Fruit fly (Drosophila melanogaster) whole organism, embryonic: Measurements from ENCODE around the gene cbt.

Experiments used
- Awh ChIP-seq: fragments of 200-800 bp; sonication (Bioruptor generic); IDR thresholded peaks from 2 replicates; pipeline ENCODE4, ENCODE4 v1.3.6; 2022; ENCODE audit warnings: missing biosample characterization, missing genetic modification characterization
- B-H2 ChIP-seq: fragments of 200-800 bp; sonication (Bioruptor generic); optimal IDR thresholded peaks from 2 replicates; lab custom pipeline; 2018; ENCODE audit warnings: missing biosample characterization, mild to moderate bottlenecking, missing genetic modification characterization
- CG10321 ChIP-seq: fragments of 200-800 bp; sonication (Bioruptor generic); IDR thresholded peaks from 2 replicates; pipeline ENCODE4 v1.3.6; 2022; ENCODE audit warnings: missing biosample characterization, missing genetic modification characterization
- CG10565 ChIP-seq: fragments of 200-800 bp; sonication (Bioruptor generic); optimal IDR thresholded peaks from 3 replicates; lab custom pipeline; 2016; ENCODE audit warnings: missing biosample characterization, mild to moderate bottlenecking, missing genetic modification characterization
- CG11247 ChIP-seq: fragments of 200-800 bp; sonication (Bioruptor generic); IDR thresholded peaks from 2 replicates; pipeline ENCODE4 v1.3.6; 2022; ENCODE audit warnings: missing biosample characterization, missing genetic modification characterization
- CG11560 ChIP-seq: fragments of 200-800 bp; sonication (Bioruptor generic); IDR thresholded peaks from 3 replicates; pipeline ENCODE4 v1.3.6; 2022; ENCODE audit warnings: missing biosample characterization, missing genetic modification characterization
- CG12744 ChIP-seq: fragments of 200-800 bp; sonication (Bioruptor generic); optimal IDR thresholded peaks from 2 replicates; lab custom pipeline; 2016; ENCODE audit warnings: missing biosample characterization, missing genetic modification characterization
- CG14014 ChIP-seq: fragments of 200-800 bp; sonication (Bioruptor generic); IDR thresholded peaks from 2 replicates; pipeline ENCODE4 v1.3.6; 2022; ENCODE audit warnings: missing biosample characterization, missing genetic modification characterization
- CG15514 ChIP-seq: fragments of 200-800 bp; sonication (Bioruptor generic); optimal IDR thresholded peaks from 3 replicates; lab custom pipeline; 2017; ENCODE audit warnings: missing biosample characterization, missing genetic modification characterization, mild to moderate bottlenecking, moderate library complexity, missing genetic modification reagents
- CG17802 ChIP-seq: fragments of 200-800 bp; sonication (Bioruptor generic); optimal IDR thresholded peaks from 2 replicates; lab custom pipeline; 2018; ENCODE audit warnings: missing biosample characterization, mild to moderate bottlenecking, missing genetic modification characterization, moderate library complexity
- CG17829 ChIP-seq: fragments of 200-800 bp; optimal IDR thresholded peaks from 2 replicates; lab custom pipeline; 2019; ENCODE audit warnings: missing biosample characterization, mild to moderate bottlenecking, missing genetic modification characterization, moderate library complexity
- CG2202 ChIP-seq: fragments of 200-800 bp; sonication (Bioruptor generic); optimal IDR thresholded peaks from 2 replicates; lab custom pipeline; 2018; ENCODE audit warnings: missing biosample characterization, mild to moderate bottlenecking, missing genetic modification characterization
- CG30431 ChIP-seq: fragments of 200-800 bp; sonication (Bioruptor generic); optimal IDR thresholded peaks from 2 replicates; lab custom pipeline; 2017; ENCODE audit warnings: missing biosample characterization, missing genetic modification characterization
- CG32532 ChIP-seq: fragments of 200-800 bp; sonication (Bioruptor generic); IDR thresholded peaks from 2 replicates; pipeline ENCODE4 v1.3.6; 2022; ENCODE audit warnings: missing biosample characterization, missing genetic modification characterization
- CG34376 ChIP-seq: fragments of 200-800 bp; sonication (Bioruptor generic); optimal IDR thresholded peaks from 2 replicates; lab custom pipeline; 2018; ENCODE audit warnings: missing biosample characterization, mild to moderate bottlenecking, missing genetic modification characterization
- CG3726 ChIP-seq: fragments of 200-800 bp; sonication (Bioruptor generic); IDR thresholded peaks from 3 replicates; pipeline ENCODE4, ENCODE4 v1.3.6; 2022; ENCODE audit warnings: missing biosample characterization, missing genetic modification characterization
- CG3847 ChIP-seq: fragments of 200-800 bp; sonication (Bioruptor generic); IDR thresholded peaks from 2 replicates; pipeline ENCODE4 v1.3.6; 2022; ENCODE audit warnings: missing biosample characterization, missing genetic modification characterization
- CG42726 ChIP-seq: fragments of 200-800 bp; sonication (Bioruptor generic); IDR thresholded peaks from 2 replicates; pipeline ENCODE4 v1.3.6; 2022; ENCODE audit warnings: missing biosample characterization, missing genetic modification characterization; ENCODE audit not compliant: partially characterized antibody
- CG4328 ChIP-seq: fragments of 200-800 bp; sonication (Bioruptor generic); optimal IDR thresholded peaks from 3 replicates; lab custom pipeline; 2017; ENCODE audit warnings: missing biosample characterization, missing genetic modification reagents, missing genetic modification characterization
- CG6175 ChIP-seq: fragments of 200-800 bp; sonication (Bioruptor generic); IDR thresholded peaks from 3 replicates; pipeline ENCODE4 v1.3.6; 2022; ENCODE audit warnings: missing biosample characterization, missing genetic modification characterization
- CG6254 ChIP-seq: fragments of 200-800 bp; sonication (Bioruptor generic); optimal IDR thresholded peaks from 3 replicates; lab custom pipeline; 2017; ENCODE audit warnings: mild to moderate bottlenecking, missing biosample characterization, missing genetic modification reagents, missing genetic modification characterization
- CG8281 ChIP-seq: fragments of 200-800 bp; sonication (Bioruptor generic); optimal IDR thresholded peaks from 2 replicates; lab custom pipeline; 2018; ENCODE audit warnings: missing biosample characterization, mild to moderate bottlenecking, missing genetic modification characterization, moderate library complexity
- CG9797 ChIP-seq: fragments of 200-800 bp; sonication (Bioruptor generic); optimal IDR thresholded peaks from 3 replicates; lab custom pipeline; 2018; ENCODE audit warnings: missing biosample characterization, mild to moderate bottlenecking, missing genetic modification characterization
- CHES-1-like ChIP-seq: fragments of 200-800 bp; sonication (Bioruptor generic); optimal IDR thresholded peaks from 2 replicates; lab custom pipeline; 2016; ENCODE audit warnings: missing biosample characterization, missing genetic modification characterization
- Dip2 ChIP-seq: fragments of 200-800 bp; sonication (Bioruptor generic); IDR thresholded peaks from 2 replicates; pipeline ENCODE4 v1.3.6; 2022; ENCODE audit warnings: missing biosample characterization, missing genetic modification characterization
- H15 ChIP-seq: fragments of 200-800 bp; sonication (Bioruptor generic); IDR thresholded peaks from 3 replicates; pipeline ENCODE4 v1.3.6; 2022; ENCODE audit warnings: missing biosample characterization, missing genetic modification characterization
- H2.0 ChIP-seq: fragments of 200-800 bp; sonication (Bioruptor generic); IDR thresholded peaks from 2 replicates; pipeline ENCODE4 v1.3.6; 2022; ENCODE audit warnings: missing biosample characterization, missing genetic modification characterization
- MESR4 ChIP-seq: fragments of 200-800 bp; sonication (Bioruptor generic); optimal IDR thresholded peaks from 2 replicates; lab custom pipeline; 2018; ENCODE audit warnings: missing biosample characterization, mild to moderate bottlenecking, missing genetic modification characterization, moderate library complexity
- Meics ChIP-seq: fragments of 200-800 bp; sonication (Bioruptor generic); optimal IDR thresholded peaks from 2 replicates; lab custom pipeline; 2017; ENCODE audit warnings: missing biosample characterization, mild to moderate bottlenecking, missing genetic modification characterization
- Mes4 ChIP-seq: fragments of 200-800 bp; sonication (Bioruptor generic); optimal IDR thresholded peaks from 2 replicates; lab custom pipeline; 2016; ENCODE audit warnings: missing biosample characterization, missing genetic modification characterization
- Nf-YC ChIP-seq: fragments of 200-800 bp; optimal IDR thresholded peaks from 3 replicates; lab custom pipeline; 2019; ENCODE audit warnings: missing biosample characterization, mild to moderate bottlenecking, missing genetic modification characterization, moderate library complexity
- Poxn ChIP-seq: fragments of 200-800 bp; sonication (Bioruptor generic); IDR thresholded peaks from 2 replicates; pipeline ENCODE4 v1.3.6; 2022; ENCODE audit warnings: missing biosample characterization, missing genetic modification characterization
- Ptx1 ChIP-seq: fragments of 200-800 bp; sonication (Bioruptor generic); IDR thresholded peaks from 2 replicates; pipeline ENCODE4 v1.3.6; 2022; ENCODE audit warnings: missing biosample characterization, missing genetic modification characterization
- Rfx ChIP-seq: fragments of 200-800 bp; sonication (Bioruptor generic); IDR thresholded peaks from 2 replicates; pipeline ENCODE4 v1.3.6; 2022; ENCODE audit warnings: missing biosample characterization, missing genetic modification characterization
- Side ChIP-seq: fragments of 200-800 bp; sonication (Bioruptor generic); optimal IDR thresholded peaks from 2 replicates; lab custom pipeline; 2016; ENCODE audit warnings: missing biosample characterization, missing genetic modification characterization
- Sry-β ChIP-seq: fragments of 200-800 bp; sonication (Bioruptor generic); optimal IDR thresholded peaks from 2 replicates; lab custom pipeline; 2018; ENCODE audit warnings: missing biosample characterization, mild to moderate bottlenecking, missing genetic modification characterization, moderate library complexity
- ase ChIP-seq: fragments of 200-800 bp; sonication (Bioruptor generic); IDR thresholded peaks from 3 replicates; pipeline ENCODE4 v1.3.6; 2022; ENCODE audit warnings: missing biosample characterization, missing genetic modification characterization
- caup ChIP-seq: fragments of 200-800 bp; sonication (Bioruptor generic); optimal IDR thresholded peaks from 3 replicates; lab custom pipeline; 2017; ENCODE audit warnings: missing biosample characterization, mild to moderate bottlenecking, missing genetic modification characterization, moderate library complexity; ENCODE audit not compliant: severe bottlenecking
- chif ChIP-seq, 2 experiments: fragments of 200-800 bp; sonication (Bioruptor generic); optimal IDR thresholded peaks; 3 replicates each; lab custom pipeline; 2016; ENCODE audit warnings: missing biosample characterization in 2 of 2, missing genetic modification characterization in 2 of 2
- chinmo ChIP-seq: fragments of 200-800 bp; sonication (Bioruptor generic); IDR thresholded peaks from 4 replicates; pipeline ENCODE4 v1.3.6; 2022; ENCODE audit warnings: missing biosample characterization, missing genetic modification characterization; ENCODE audit not compliant: partially characterized antibody
- danr ChIP-seq: fragments of 200-800 bp; sonication (Bioruptor generic); IDR thresholded peaks from 2 replicates; pipeline ENCODE4 v1.3.6; 2022; ENCODE audit warnings: missing biosample characterization, missing genetic modification characterization
- eyg ChIP-seq: fragments of 200-800 bp; sonication (Bioruptor generic); optimal IDR thresholded peaks from 3 replicates; lab custom pipeline; 2016; ENCODE audit warnings: missing biosample characterization, missing genetic modification characterization
- fd3F ChIP-seq: fragments of 200-800 bp; sonication (Bioruptor generic); optimal IDR thresholded peaks from 2 replicates; lab custom pipeline; 2018; ENCODE audit warnings: missing biosample characterization, mild to moderate bottlenecking, missing genetic modification characterization, moderate library complexity
- gce ChIP-seq: fragments of 200-800 bp; sonication (Bioruptor generic); IDR thresholded peaks from 3 replicates; pipeline ENCODE4 v1.3.6; 2022; ENCODE audit warnings: missing biosample characterization, missing genetic modification characterization
- mirr ChIP-seq: fragments of 200-800 bp; sonication (Bioruptor generic); optimal IDR thresholded peaks from 3 replicates; lab custom pipeline; 2018; ENCODE audit warnings: missing biosample characterization, mild to moderate bottlenecking, missing genetic modification characterization
- nerfin-2 ChIP-seq: fragments of 200-800 bp; sonication (Bioruptor generic); IDR thresholded peaks from 2 replicates; pipeline ENCODE4 v1.3.6; 2022; ENCODE audit warnings: missing biosample characterization, missing genetic modification characterization; ENCODE audit not compliant: partially characterized antibody
- repo ChIP-seq: fragments of 200-800 bp; sonication (Bioruptor generic); optimal IDR thresholded peaks from 2 replicates; lab custom pipeline; 2016; ENCODE audit warnings: missing biosample characterization, missing genetic modification characterization
- sima ChIP-seq: fragments of 200-800 bp; sonication (Bioruptor generic); optimal IDR thresholded peaks from 2 replicates; lab custom pipeline; 2016; ENCODE audit warnings: missing biosample characterization, missing genetic modification characterization
- stwl ChIP-seq: fragments of 200-800 bp; sonication (Bioruptor generic); optimal IDR thresholded peaks from 3 replicates; lab custom pipeline; 2018; ENCODE audit warnings: missing biosample characterization, mild to moderate bottlenecking, missing genetic modification characterization, moderate library complexity
- tap ChIP-seq: fragments of 200-800 bp; optimal IDR thresholded peaks from 3 replicates; lab custom pipeline; 2019; ENCODE audit warnings: missing biosample characterization, mild to moderate bottlenecking, missing genetic modification characterization, moderate library complexity
- trh ChIP-seq: fragments of 200-800 bp; sonication (Bioruptor generic); optimal IDR thresholded peaks from 2 replicates; lab custom pipeline; 2016; ENCODE audit warnings: missing biosample characterization, missing genetic modification characterization

The cbt gene

dm6 chr2L:481757-482450 lies 2.4 kb upstream of the cbt start (continued):
- TF ChIP-seq chif (GFP tag; optimal IDR thresholded peaks at IDR 0.05; lab: Kevin White, UChicago), result peak; percentile 31 to 50
- TF ChIP-seq Mes4 (GFP tag; lab: Kevin White, UChicago), result no peak
- peak; percentile 26 for TF ChIP-seq CG4328
- TF ChIP-seq CG3847 (GFP tag; lab: Robert Waterston, UW), result no peak
- no peak for TF ChIP-seq ase
- TF ChIP-seq tap (tag; lab: Kevin White, UChicago), result peak; percentile 72
- no peak for TF ChIP-seq CG11560 (tag; lab: Robert Waterston, UW)
- TF ChIP-seq chinmo (GFP tag; lab: Robert Waterston, UW), result no peak
- TF ChIP-seq repo, result no peak
- no peak for TF ChIP-seq CG9797
- TF ChIP-seq CG6254 (GFP tag; lab: Kevin White, UChicago), result no peak
- peak; percentile 93 for TF ChIP-seq Meics
- TF ChIP-seq CG34376 (GFP tag; lab: Kevin White, UChicago), result peak; percentile 57
- TF ChIP-seq CG2202 (tag; lab: Kevin White, UChicago), result no peak
- no peak for TF ChIP-seq Dip2
- TF ChIP-seq caup (GFP tag; lab: Kevin White, UChicago), result peak; percentile 94
- TF ChIP-seq sima (GFP tag; lab: Kevin White, UChicago), result peak; percentile 44
- TF ChIP-seq fd3F (GFP tag; lab: Kevin White, UChicago), result peak; percentile 90
- TF ChIP-seq Side (GFP tag; lab: Kevin White, UChicago), result peak; percentile 11
- TF ChIP-seq CG42726 (GFP tag; lab: Robert Waterston, UW), result no peak
- peak; percentile 23 for TF ChIP-seq CG30431
- TF ChIP-seq mirr (GFP tag; lab: Kevin White, UChicago), result no peak
- TF ChIP-seq Nf-YC (tag; lab: Kevin White, UChicago), result peak; percentile 58
- peak; percentile 44 for TF ChIP-seq B-H2 (GFP tag; lab: Kevin White, UChicago)
- peak; percentile 65 for TF ChIP-seq eyg (GFP tag; lab: Kevin White, UChicago)
- TF ChIP-seq CG10565 (GFP tag; lab: Kevin White, UChicago), result peak; percentile 16
- TF ChIP-seq CG11247 (GFP tag; lab: Robert Waterston, UW), result no peak
- TF ChIP-seq Awh (GFP tag; lab: Robert Waterston, UW), result no peak
- TF ChIP-seq CG6175, result no peak
- TF ChIP-seq CG8281 (tag; lab: Kevin White, UChicago), result peak; percentile 57
- no peak for TF ChIP-seq CG10321 (GFP tag; lab: Robert Waterston, UW)
- no peak for TF ChIP-seq Ptx1 (GFP tag; lab: Robert Waterston, UW)
- TF ChIP-seq Poxn, result no peak
- TF ChIP-seq CG17829 (tag; lab: Kevin White, UChicago), result peak; percentile 71
- TF ChIP-seq CHES-1-like (GFP tag; lab: Kevin White, UChicago), result peak; percentile 81
- TF ChIP-seq MESR4 (GFP tag; lab: Kevin White, UChicago), result no peak
- no peak for TF ChIP-seq stwl (tag; lab: Kevin White, UChicago)
- TF ChIP-seq CG17802 (tag; lab: Kevin White, UChicago), result no peak
- TF ChIP-seq CG15514 (GFP tag; lab: Kevin White, UChicago), result peak; percentile 89
- no peak for TF ChIP-seq Sry-β
- TF ChIP-seq nerfin-2 (GFP tag; lab: Robert Waterston, UW), result no peak
- TF ChIP-seq Rfx (GFP tag; lab: Robert Waterston, UW), result no peak
- no peak for TF ChIP-seq gce (GFP tag; lab: Robert Waterston, UW)
- TF ChIP-seq CG12744 (GFP tag; lab: Kevin White, UChicago), result peak; percentile 67
- no peak for TF ChIP-seq CG3726 (GFP tag; lab: Robert Waterston, UW)
- no peak for TF ChIP-seq danr (GFP tag; lab: Robert Waterston, UW)
- no peak for TF ChIP-seq CG14014
- TF ChIP-seq H2.0, result no peak
- TF ChIP-seq trh (GFP tag; lab: Kevin White, UChicago), result peak; percentile 35
- no peak for TF ChIP-seq H15 (GFP tag; lab: Robert Waterston, UW)
- TF ChIP-seq CG32532 (GFP tag; lab: Robert Waterston, UW), result no peak
